Worm (Caenorhabditis elegans) whole organism, mixed stage, embryonic: ENCODE measurements around the gene F20D6.5.

Experiments
- bed-3 ChIP-seq: fragments of 200-800 bp; sonication (Bioruptor generic); optimal IDR thresholded peaks from 3 replicates; lab custom pipeline; 2018; ENCODE audit warnings: mild to moderate bottlenecking, missing genetic modification characterization, moderate library complexity, missing compliant biosample characterization
- blmp-1 ChIP-seq: fragments of 150-350 bp; optimal IDR thresholded peaks from 2 replicates; lab custom pipeline; 2014; ENCODE audit warnings: missing biosample characterization, missing genetic modification characterization
- elt-1 ChIP-seq: sonication (generic microtip); optimal IDR thresholded peaks from 2 replicates; lab custom pipeline; 2017; ENCODE audit warnings: missing genetic modification characterization, mild to moderate bottlenecking, missing compliant biosample characterization, antibody characterized with exemption, moderate library complexity, borderline replicate concordance; ENCODE audit not compliant: insufficient read depth
- elt-3 ChIP-seq: fragments of 150-350 bp; optimal IDR thresholded peaks from 2 replicates; lab custom pipeline; 2014; ENCODE audit warnings: missing biosample characterization, missing genetic modification characterization
- lin-13 ChIP-seq: fragments of 150-350 bp; optimal IDR thresholded peaks from 2 replicates; lab custom pipeline; 2014; ENCODE audit warnings: missing biosample characterization, missing genetic modification characterization
- lin-32 ChIP-seq: fragments of 200-800 bp; sonication (Bioruptor generic); optimal IDR thresholded peaks from 2 replicates; lab custom pipeline; 2018; ENCODE audit warnings: mild to moderate bottlenecking, missing genetic modification characterization, missing compliant biosample characterization
- lsy-2 ChIP-seq: fragments of 150-350 bp; optimal IDR thresholded peaks from 2 replicates; lab custom pipeline; 2014; ENCODE audit warnings: missing biosample characterization, missing genetic modification characterization
- mep-1 ChIP-seq: fragments of 150-350 bp; optimal IDR thresholded peaks from 2 replicates; lab custom pipeline; 2017; ENCODE audit warnings: missing biosample characterization, missing genetic modification reagents, missing genetic modification characterization, inconsistent platforms
- nhr-12 ChIP-seq: fragments of 150-350 bp; optimal IDR thresholded peaks from 2 replicates; lab custom pipeline; 2014; ENCODE audit warnings: missing biosample characterization, missing genetic modification characterization
- nhr-237 ChIP-seq: fragments of 150-350 bp; optimal IDR thresholded peaks from 2 replicates; lab custom pipeline; 2014; ENCODE audit warnings: missing biosample characterization, missing genetic modification characterization
- nhr-76 ChIP-seq: sonication (generic microtip); optimal IDR thresholded peaks from 2 replicates; lab custom pipeline; 2017; ENCODE audit warnings: missing biosample characterization, missing genetic modification characterization
- unc-39 ChIP-seq: fragments of 150-350 bp; optimal IDR thresholded peaks from 2 replicates; lab custom pipeline; 2014; ENCODE audit warnings: missing biosample characterization, missing genetic modification characterization
- unc-62 ChIP-seq: fragments of 150-350 bp; optimal IDR thresholded peaks from 2 replicates; lab custom pipeline; 2014; ENCODE audit warnings: missing biosample characterization, missing genetic modification reagents, missing genetic modification characterization
- ztf-11 ChIP-seq: fragments of 150-350 bp; optimal IDR thresholded peaks from 2 replicates; lab custom pipeline; 2014; ENCODE audit warnings: missing biosample characterization, missing genetic modification characterization

- TF ChIP-seq ztf-11 (tag; lab: Kevin White, UChicago) (no peak), nhr-237 (no peak), elt-1 (tag; lab: Kevin White, UChicago) (no peak), nhr-76 (tag; lab: Kevin White, UChicago) (no peak), lsy-2 (tag; lab: Kevin White, UChicago) (no peak), lin-32 (no peak), elt-3 (no peak), mep-1 (no peak), unc-62 (GFP tag; lab: Kevin White, UChicago) (no peak), unc-39 (tag; lab: Kevin White, UChicago) (no peak), nhr-12 (no peak), bed-3 (GFP tag; lab: Kevin White, UChicago) (no peak), lin-13 (tag; lab: Kevin White, UChicago) (no peak), blmp-1 (tag; lab: Kevin White, UChicago) (no peak)
Observed at ce11 chrV:8196993-8197392, 35.2 kb downstream of the F20D6.5 start.
